Worm (Caenorhabditis elegans): ENCODE measurements around the gene bbs-5.
A peak's percentile ranks its signal among the peaks of the same experiment; 100 is the strongest.
"Not testable (repeated sequence)": the region's sequence is repeated elsewhere in the genome, so short reads cannot be mapped to it uniquely, and the experiment has no call there.

Gene bbs-5

ce11 chrIII:10270778-10271307, 9.3 kb upstream of the bbs-5 start, which contains the start of gene cnk-1 (continued):
- TF ChIP-seq sdc-2 (tag; optimal IDR thresholded peaks at IDR 0.05) (no peak), ceh-45 (GFP tag; IDR thresholded peaks at IDR 0.05) (peak; percentile 67; the same call in 1 of the 2 replicates), fax-1 (tag; optimal IDR thresholded peaks at IDR 0.05) (peak; percentile 10), pax-1 (tag; optimal IDR thresholded peaks at IDR 0.05) (no peak), rnt-1 (tag; optimal IDR thresholded peaks at IDR 0.05) (peak; percentile 51), ceh-19 (GFP tag; optimal IDR thresholded peaks at IDR 0.05) (no peak), ceh-31 (tag; optimal IDR thresholded peaks at IDR 0.05) (peak; percentile 94), F13H6.1 (tag; optimal IDR thresholded peaks at IDR 0.05) (peak; percentile 28), ttx-3 (tag; optimal IDR thresholded peaks at IDR 0.05) (no peak), unc-86 (tag; optimal IDR thresholded peaks at IDR 0.05) (no peak), tbx-2 (tag; optimal IDR thresholded peaks at IDR 0.05) (peak; percentile 84), pag-3 (tag; optimal IDR thresholded peaks at IDR 0.05; ENCODE audit: borderline replicate concordance) (no peak), ets-4 (tag; optimal IDR thresholded peaks at IDR 0.05) (peak; percentile 84), elt-4 (tag; optimal IDR thresholded peaks at IDR 0.05) (no peak), hlh-6 (tag; optimal IDR thresholded peaks at IDR 0.05) (peak; percentile 44), gmeb-2 (tag; optimal IDR thresholded peaks at IDR 0.05) (no peak), lim-6 (tag; optimal IDR thresholded peaks at IDR 0.05) (peak; percentile 39), sox-2 (GFP tag; IDR thresholded peaks at IDR 0.05) (peak; percentile 41), syd-9 (tag; optimal IDR thresholded peaks at IDR 0.05) (no peak), sox-4 (tag; optimal IDR thresholded peaks at IDR 0.05) (no peak), ceh-24 (tag; optimal IDR thresholded peaks at IDR 0.05) (no peak), pat-9 (tag; optimal IDR thresholded peaks at IDR 0.05) (no peak), pros-1 (tag; optimal IDR thresholded peaks at IDR 0.05) (no peak), hlh-13 (GFP tag; optimal IDR thresholded peaks at IDR 0.05) (no peak), madf-2 (tag; optimal IDR thresholded peaks at IDR 0.05) (no peak)

- TF ChIP-seq C08G9.2 (tag; optimal IDR thresholded peaks at IDR 0.05); che-1 (tag; optimal IDR thresholded peaks at IDR 0.05); mec-3 (tag; optimal IDR thresholded peaks at IDR 0.05; ENCODE audit: borderline replicate concordance): not testable (repeated sequence)
These were observed 5.2 kb upstream of the bbs-5 start, which contains the start of gene inpp-4B for ce11 chrIII:10266824-10267223. Gene inpp-4B, minus strand, starts transcription at chrIII:10266877.

- no peak for TF ChIP-seq odd-2 (tag; optimal IDR thresholded peaks at IDR 0.05)
- no peak for TF ChIP-seq hlh-30 (tag; optimal IDR thresholded peaks at IDR 0.05; ENCODE audit: insufficient read depth)
These were observed 326 bp downstream of the bbs-5 start for ce11 chrIII:10261256-10261655.

ce11 chrIII:10258641-10259040, 2.9 kb downstream of the bbs-5 start, which contains the start of gene rip-1:
Gene rip-1, minus strand, starts transcription at chrIII:10258741.
- TF ChIP-seq ref-2 (tag; optimal IDR thresholded peaks at IDR 0.05), result no peak
- TF ChIP-seq odd-2 (tag; optimal IDR thresholded peaks at IDR 0.05), result no peak
- TF ChIP-seq syd-9 (tag; optimal IDR thresholded peaks at IDR 0.05), result no peak
- no peak for TF ChIP-seq unc-55 (GFP tag; optimal IDR thresholded peaks at IDR 0.05)
- no peak for TF ChIP-seq fkh-10 (GFP tag; optimal IDR thresholded peaks at IDR 0.05)
- no peak for TF ChIP-seq pros-1 (tag; optimal IDR thresholded peaks at IDR 0.05)
- TF ChIP-seq sox-4 (tag; optimal IDR thresholded peaks at IDR 0.05), result no peak
- no peak for TF ChIP-seq pqm-1 (tag; optimal IDR thresholded peaks at IDR 0.05)
- no peak for TF ChIP-seq dve-1 (tag; optimal IDR thresholded peaks at IDR 0.05)
- no peak for TF ChIP-seq C38D4.7 (GFP tag; optimal IDR thresholded peaks at IDR 0.05)
- TF ChIP-seq hlh-6 (tag; optimal IDR thresholded peaks at IDR 0.05), result no peak
- TF ChIP-seq K09A11.1 (tag; optimal IDR thresholded peaks at IDR 0.05; ENCODE audit: insufficient read depth), result no peak
- no peak for TF ChIP-seq elt-4 (tag; optimal IDR thresholded peaks at IDR 0.05)
- TF ChIP-seq pha-2 (tag; optimal IDR thresholded peaks at IDR 0.05), result no peak
- TF ChIP-seq gmeb-2 (tag; optimal IDR thresholded peaks at IDR 0.05), result no peak
- TF ChIP-seq fkh-6 (tag; optimal IDR thresholded peaks at IDR 0.05), result no peak
